Worm (Caenorhabditis elegans): ENCODE results near the gene C35D10.10.

Gene C35D10.10

DNA sequence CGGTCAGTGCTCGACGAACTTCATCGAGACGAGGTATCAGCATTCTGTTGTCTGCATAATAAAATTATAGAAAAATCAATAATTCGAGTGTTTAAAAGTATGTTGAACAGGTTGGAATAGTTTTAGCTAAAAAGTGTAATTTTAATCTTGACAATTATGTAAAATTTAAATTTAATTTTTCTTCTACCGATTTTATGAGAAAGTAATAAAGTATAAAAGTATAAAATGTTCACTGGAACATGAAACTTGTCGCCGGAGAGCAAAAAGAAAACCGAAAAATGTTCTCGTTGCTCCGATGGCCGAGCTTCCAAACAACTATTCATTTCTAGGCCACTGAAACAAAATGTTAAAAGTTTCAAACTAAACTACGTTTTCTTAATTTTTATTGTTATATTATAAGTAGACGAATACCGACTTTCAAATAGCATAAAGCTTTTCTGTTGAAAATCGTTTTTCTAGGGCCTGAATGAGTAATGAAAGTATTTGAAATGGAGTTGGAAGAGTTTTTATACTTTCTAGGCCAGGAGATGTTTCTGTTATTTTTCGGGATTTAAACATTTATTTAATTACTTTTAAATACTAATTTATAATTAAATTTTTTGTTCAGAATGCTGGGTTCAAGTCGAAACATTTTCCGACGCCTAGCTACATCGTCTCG lies at the start of gene C35D10.10, which contains the start of gene C35D10.5:
Gene C35D10.10 (minus strand): TSS at position 51 of the 658 bp plus-strand sequence.
Gene C35D10.5 (plus strand): TSS at position 608 of the 658 bp plus-strand sequence.
- TF ChIP-seq R02D3.7 (tag; optimal IDR thresholded peaks at IDR 0.05) (no peak), ces-1 (GFP tag; optimal IDR thresholded peaks at IDR 0.05) (no peak), attf-4 (tag; optimal IDR thresholded peaks at IDR 0.05) (no peak), lin-38 (GFP tag; IDR thresholded peaks at IDR 0.05) (no peak), ztf-7 (tag; optimal IDR thresholded peaks at IDR 0.05) (no peak), aly-2 (tag; optimal IDR thresholded peaks at IDR 0.05) (no peak), daf-12 (tag; optimal IDR thresholded peaks at IDR 0.05) (no peak), lin-39 (tag; optimal IDR thresholded peaks at IDR 0.05) (no peak), unc-130 (GFP tag; optimal IDR thresholded peaks at IDR 0.05) (peak; percentile 50), nhr-10 (tag; optimal IDR thresholded peaks at IDR 0.05) (no peak), ceh-32 (tag; optimal IDR thresholded peaks at IDR 0.05; ENCODE audit: poor library complexity) (no peak), egl-27 (tag; optimal IDR thresholded peaks at IDR 0.05) (no peak), zfp-3 (GFP tag; conservative IDR thresholded peaks at IDR 0.05) (no peak), D1046.2 (GFP tag; IDR thresholded peaks at IDR 0.05) (no peak), pha-4 (GFP tag; IDR thresholded peaks at IDR 0.05) (no peak), pha-4 (tag; optimal IDR thresholded peaks at IDR 0.05) (no peak), hif-1 (tag; optimal IDR thresholded peaks at IDR 0.05) (peak in 1 of 2 experiments; percentile 50), unc-39 (tag; optimal IDR thresholded peaks at IDR 0.05) (no peak), mes-2 (tag; optimal IDR thresholded peaks at IDR 0.05; ENCODE audit: poor library complexity, severe bottlenecking) (peak; percentile 55), skn-1 (tag; optimal IDR thresholded peaks at IDR 0.05) (no peak), ceh-20 (GFP tag; IDR thresholded peaks at IDR 0.05) (no peak), F10B5.3 (tag; optimal IDR thresholded peaks at IDR 0.05) (no peak), snpc-4 (tag; optimal IDR thresholded peaks at IDR 0.05) (no peak)

DNA sequence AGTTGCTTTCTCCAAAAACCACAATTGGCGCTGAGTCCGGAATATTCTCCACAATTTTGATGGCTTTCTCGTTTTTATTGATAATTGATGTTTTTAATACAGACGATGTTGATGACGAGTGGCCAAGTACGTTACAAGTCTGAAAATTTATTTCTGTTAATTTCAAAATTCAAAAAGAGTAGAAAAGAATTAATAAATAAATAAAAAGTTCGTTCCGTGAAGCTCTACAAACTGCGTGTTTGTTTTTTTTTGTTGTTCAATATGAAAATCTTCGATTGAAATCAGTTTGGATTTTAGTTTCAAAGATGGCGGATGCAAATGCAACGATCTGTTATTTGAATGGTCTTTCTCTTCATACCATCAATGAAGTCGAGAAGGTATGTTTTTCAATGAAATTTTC lies 49.4 kb upstream of the C35D10.10 start, which contains the start of gene F26F4.2:
Gene F26F4.2 (plus strand): TSS at position 301 of the 400 bp plus-strand sequence.
- TF ChIP-seq madf-5 (GFP tag; IDR thresholded peaks at IDR 0.05) = no peak
- TF ChIP-seq ctbp-1 (GFP tag; IDR thresholded peaks at IDR 0.05) = no peak
- no peak for TF ChIP-seq jun-1 (tag; optimal IDR thresholded peaks at IDR 0.05)

DNA sequence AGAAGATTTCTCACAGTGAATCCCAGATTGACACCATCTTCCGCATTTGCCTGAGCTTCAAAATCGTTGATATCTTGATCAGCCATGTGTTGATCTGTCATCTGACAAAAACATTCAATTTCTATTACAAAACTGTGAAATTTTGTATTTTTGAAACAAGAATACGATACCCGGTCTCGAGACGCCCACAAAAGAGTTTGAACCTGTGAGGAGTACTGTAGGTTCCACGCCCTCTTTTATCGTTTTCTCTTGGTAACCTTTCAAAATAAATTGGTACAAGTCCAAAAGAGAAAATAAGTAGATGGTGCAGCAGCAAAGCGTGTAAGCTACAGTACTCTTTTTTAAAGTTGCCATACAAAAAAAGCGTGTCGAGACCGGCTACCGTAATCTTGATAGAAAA lies 48.3 kb upstream of the C35D10.10 start, which contains the start of gene F26F4.12:
Gene F26F4.12 (minus strand): TSS at position 101 of the 400 bp plus-strand sequence.
- TF ChIP-seq ces-1 (GFP tag; optimal IDR thresholded peaks at IDR 0.05) = no peak
- no peak for TF ChIP-seq duxl-1 (tag; optimal IDR thresholded peaks at IDR 0.05; ENCODE audit: poor library complexity)
- no peak for TF ChIP-seq aha-1 (tag)
- no peak for TF ChIP-seq jun-1 (tag; optimal IDR thresholded peaks at IDR 0.05)
- no peak for TF ChIP-seq aly-2 (tag; optimal IDR thresholded peaks at IDR 0.05)
- no peak for TF ChIP-seq hlh-11 (tag; optimal IDR thresholded peaks at IDR 0.05)
- TF ChIP-seq mdt-29 (GFP tag; IDR thresholded peaks at IDR 0.05) = no peak
- no peak for TF ChIP-seq F49E8.2 (tag; optimal IDR thresholded peaks at IDR 0.05; ENCODE audit: borderline replicate concordance)
- TF ChIP-seq F26F4.8 (GFP tag; conservative IDR thresholded peaks at IDR 0.05) = no peak
- no peak for TF ChIP-seq dve-1 (tag; optimal IDR thresholded peaks at IDR 0.05; ENCODE audit: insufficient read depth)
- TF ChIP-seq php-3 (GFP tag; IDR thresholded peaks at IDR 0.05) = no peak
- no peak for TF ChIP-seq ceh-44 (GFP tag; IDR thresholded peaks at IDR 0.05)
- TF ChIP-seq snpc-4 (tag; optimal IDR thresholded peaks at IDR 0.05) = no peak
- TF ChIP-seq lir-3 (tag; optimal IDR thresholded peaks at IDR 0.05) = no peak
- no peak for TF ChIP-seq zfp-2 (tag; optimal IDR thresholded peaks at IDR 0.05)
- TF ChIP-seq ctbp-1 (GFP tag; IDR thresholded peaks at IDR 0.05) = no peak

Measured in whole organism, L4 larva.